Worm (Caenorhabditis elegans): ENCODE data around the gene C02F5.14.
A peak's percentile ranks its signal among the peaks of the same experiment; 100 is the strongest.

C02F5.14 gene

ce11 chrIII:8239325-8239724, 4.0 kb upstream of the C02F5.14 start, which contains the start of gene tsp-1:
Gene tsp-1 (minus strand): TSS chrIII:8239423.
- no peak for TF ChIP-seq daf-16 (GFP tag; optimal IDR thresholded peaks at IDR 0.05)
- peak; percentile 35 for TF ChIP-seq daf-16 (tag; optimal IDR thresholded peaks at IDR 0.05)
- peak; percentile 55 for TF ChIP-seq pqm-1 (tag; optimal IDR thresholded peaks at IDR 0.05)
- TF ChIP-seq nhr-28 (tag; optimal IDR thresholded peaks at IDR 0.05) = peak; percentile 27
- TF ChIP-seq attf-4 (tag; optimal IDR thresholded peaks at IDR 0.05) = no peak

ce11 chrIII:8237827-8238226, 2.5 kb upstream of the C02F5.14 start, which contains the start of gene tsp-2:
Gene tsp-2 (minus strand): TSS chrIII:8237935.
- TF ChIP-seq nhr-111 (GFP tag; optimal IDR thresholded peaks at IDR 0.05) (no peak), saeg-2 (GFP tag; IDR thresholded peaks at IDR 0.05) (no peak), ZK337.2 (GFP tag; IDR thresholded peaks at IDR 0.05) (no peak), aha-1 (tag) (no peak), nhr-6 (tag; optimal IDR thresholded peaks at IDR 0.05) (no peak), nhr-28 (tag; optimal IDR thresholded peaks at IDR 0.05) (peak; percentile 88), nhr-10 (tag; optimal IDR thresholded peaks at IDR 0.05) (no peak), tag-97 (GFP tag; IDR thresholded peaks at IDR 0.05) (no peak), spr-1 (tag; optimal IDR thresholded peaks at IDR 0.05) (no peak), skn-1 (tag; optimal IDR thresholded peaks at IDR 0.05) (no peak), madf-5 (GFP tag; IDR thresholded peaks at IDR 0.05) (no peak), R02D3.7 (tag; optimal IDR thresholded peaks at IDR 0.05) (no peak), fkh-10 (GFP tag; optimal IDR thresholded peaks at IDR 0.05) (no peak), aly-2 (tag; optimal IDR thresholded peaks at IDR 0.05) (no peak), lin-39 (tag; optimal IDR thresholded peaks at IDR 0.05) (no peak), arid-1 (GFP tag; conservative IDR thresholded peaks at IDR 0.05) (no peak), lim-7 (GFP tag; IDR thresholded peaks at IDR 0.05) (no peak), lin-13 (GFP tag; optimal IDR thresholded peaks at IDR 0.05) (no peak), dmd-9 (GFP tag; IDR thresholded peaks at IDR 0.05) (no peak), unc-39 (tag; optimal IDR thresholded peaks at IDR 0.05) (no peak), T20F7.1 (GFP tag; optimal IDR thresholded peaks at IDR 0.05) (peak; percentile 17), lsy-2 (tag; optimal IDR thresholded peaks at IDR 0.05) (peak in 1 of 2 experiments; percentile 75), pha-4 (GFP tag; IDR thresholded peaks at IDR 0.05) (no peak), pha-4 (tag; optimal IDR thresholded peaks at IDR 0.05) (no peak), daf-16 (GFP tag; optimal IDR thresholded peaks at IDR 0.05) (no peak), daf-16 (tag; optimal IDR thresholded peaks at IDR 0.05) (peak; percentile 73), mdt-29 (GFP tag; IDR thresholded peaks at IDR 0.05) (no peak), F37D6.2 (tag; optimal IDR thresholded peaks at IDR 0.05) (no peak), F49E8.2 (tag; optimal IDR thresholded peaks at IDR 0.05; ENCODE audit: borderline replicate concordance) (no peak), nhr-42 (GFP tag; IDR thresholded peaks at IDR 0.05) (no peak), hmg-1.1 (GFP tag; IDR thresholded peaks at IDR 0.05) (no peak), egl-27 (tag; optimal IDR thresholded peaks at IDR 0.05) (no peak), nhr-77 (tag; optimal IDR thresholded peaks at IDR 0.05) (peak; percentile 73), php-3 (GFP tag; IDR thresholded peaks at IDR 0.05) (peak; percentile 95), dpl-1 (GFP tag; optimal IDR thresholded peaks at IDR 0.05) (no peak), Y5F2A.4 (GFP tag; optimal IDR thresholded peaks at IDR 0.05) (no peak), gei-8 (GFP tag; optimal IDR thresholded peaks at IDR 0.05) (no peak), mes-2 (tag; optimal IDR thresholded peaks at IDR 0.05; ENCODE audit: poor library complexity, severe bottlenecking) (no peak), ctbp-1 (GFP tag; IDR thresholded peaks at IDR 0.05) (no peak), zip-2 (tag; optimal IDR thresholded peaks at IDR 0.05) (peak; percentile 6), fos-1 (tag; optimal IDR thresholded peaks at IDR 0.05) (no peak), pqm-1 (tag; optimal IDR thresholded peaks at IDR 0.05) (peak; percentile 39), nhr-41 (GFP tag; IDR thresholded peaks at IDR 0.05) (no peak), ceh-62 (tag; optimal IDR thresholded peaks at IDR 0.05) (no peak), hif-1 (tag; optimal IDR thresholded peaks at IDR 0.05) (no peak), ztf-11 (tag; optimal IDR thresholded peaks at IDR 0.05) (no peak), mxl-2 (GFP tag; conservative IDR thresholded peaks at IDR 0.05) (no peak), snpc-4 (tag; optimal IDR thresholded peaks at IDR 0.05) (no peak), D1046.2 (GFP tag; IDR thresholded peaks at IDR 0.05) (no peak), snpc-1.2 (GFP tag; IDR thresholded peaks at IDR 0.05) (no peak)
